Fruit fly (Drosophila melanogaster): ENCODE data around the gene CG15743.

CG15743 gene

DNA sequence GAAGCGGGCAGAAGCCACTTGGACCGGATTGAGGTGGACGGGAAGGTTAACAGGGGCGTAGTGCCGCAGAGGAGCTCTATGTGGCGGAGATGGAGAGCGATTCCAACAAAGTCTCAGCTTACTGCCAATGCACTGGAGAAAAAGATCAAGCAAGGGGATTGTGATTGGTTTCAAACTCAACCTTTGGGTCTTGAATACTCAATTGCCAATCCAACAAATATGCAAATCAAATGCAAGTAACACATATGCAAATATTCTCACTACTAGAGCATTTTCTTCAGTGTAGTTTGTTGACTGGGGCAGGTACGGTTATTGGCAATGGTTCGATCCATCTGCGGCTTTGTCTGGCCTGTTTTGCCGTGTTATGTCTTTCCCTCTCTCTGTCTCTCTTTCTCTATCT, 34.2 kb upstream of the CG15743 start (continued):
- no peak for TF ChIP-seq sna (GFP tag; IDR thresholded peaks at IDR 0.05; ENCODE audit: partially characterized antibody)
- TF ChIP-seq CG12155 (GFP tag; optimal IDR thresholded peaks at IDR 0.05), result peak; percentile 72
- peak; percentile 2 for TF ChIP-seq tup (GFP tag; optimal IDR thresholded peaks at IDR 0.05)
- TF ChIP-seq H2.0 (GFP tag; IDR thresholded peaks at IDR 0.05), result peak; percentile 67; the same call in 1 of the 2 replicates
- peak; percentile 68; the same call in 1 of the 3 replicates for TF ChIP-seq sr (GFP tag; IDR thresholded peaks at IDR 0.05)
- TF ChIP-seq crp (GFP tag; optimal IDR thresholded peaks at IDR 0.05), result peak in 1 of 2 experiments; percentile 14
- peak; percentile 76 for TF ChIP-seq fd96Cb (tag; optimal IDR thresholded peaks at IDR 0.05)
- peak; percentile 50 for TF ChIP-seq gsb (GFP tag; IDR thresholded peaks at IDR 0.05)
- TF ChIP-seq CG17385 (GFP tag; optimal IDR thresholded peaks at IDR 0.05), result peak; percentile 58
- TF ChIP-seq Lhr (GFP tag; optimal IDR thresholded peaks at IDR 0.05), result no peak
- TF ChIP-seq az2 (GFP tag; optimal IDR thresholded peaks at IDR 0.05), result peak; percentile 75
- peak; percentile 59 for TF ChIP-seq Dek (tag; optimal IDR thresholded peaks at IDR 0.05)
- TF ChIP-seq Atf3 (GFP tag; optimal IDR thresholded peaks at IDR 0.05), result peak; percentile 63
- no peak for TF ChIP-seq trem (tag; optimal IDR thresholded peaks at IDR 0.05)
- no peak for TF ChIP-seq CG14860 (GFP tag; IDR thresholded peaks at IDR 0.05; ENCODE audit: partially characterized antibody)
- peak; percentile 51 for TF ChIP-seq dm (GFP tag; optimal IDR thresholded peaks at IDR 0.05)
- peak; percentile 70; the same call in 1 of the 2 replicates for TF ChIP-seq CG5953 (GFP tag; IDR thresholded peaks at IDR 0.05)
- peak; percentile 75 for TF ChIP-seq chif (GFP tag; optimal IDR thresholded peaks at IDR 0.05)
- peak; percentile 50 for TF ChIP-seq NC2β (GFP tag; optimal IDR thresholded peaks at IDR 0.05)
- TF ChIP-seq CG9932 (GFP tag; IDR thresholded peaks at IDR 0.05), result peak; percentile 70
- TF ChIP-seq pb (GFP tag; optimal IDR thresholded peaks at IDR 0.05), result peak; percentile 82
- TF ChIP-seq Sox100B (GFP tag; optimal IDR thresholded peaks at IDR 0.05), result peak; percentile 43
- no peak for TF ChIP-seq Adf1 (GFP tag; IDR thresholded peaks at IDR 0.05)
- peak; percentile 83 for TF ChIP-seq slbo (GFP tag; IDR thresholded peaks at IDR 0.05)
- peak; percentile 59 for TF ChIP-seq Hr3 (GFP tag; optimal IDR thresholded peaks at IDR 0.05)
- no peak for TF ChIP-seq CG34376 (GFP tag; optimal IDR thresholded peaks at IDR 0.05)
- TF ChIP-seq CG11456 (GFP tag; IDR thresholded peaks at IDR 0.05), result peak; percentile 79; the same call in 2 of the 3 replicates
- peak; percentile 29 for TF ChIP-seq CG17186 (GFP tag; optimal IDR thresholded peaks at IDR 0.05)
- peak; percentile 73; the same call in 1 of the 2 replicates for TF ChIP-seq sob (GFP tag; IDR thresholded peaks at IDR 0.05)
- TF ChIP-seq klu (GFP tag; IDR thresholded peaks at IDR 0.05), result 0 out of 2 replicates have a peak, but pooled peaks have one; percentile 45
- peak; percentile 80 for TF ChIP-seq schlank (tag; optimal IDR thresholded peaks at IDR 0.05)
- TF ChIP-seq ewg (GFP tag; optimal IDR thresholded peaks at IDR 0.05), result peak; percentile 69
- peak; percentile 6 for TF ChIP-seq Vsx1 (GFP tag; optimal IDR thresholded peaks at IDR 0.05)
- TF ChIP-seq gem (tag; optimal IDR thresholded peaks at IDR 0.05), result peak; percentile 83
- peak; percentile 77 for TF ChIP-seq Usf (GFP tag; optimal IDR thresholded peaks at IDR 0.05)
- peak; percentile 46; the same call in 1 of the 3 replicates for TF ChIP-seq CG2889 (GFP tag; IDR thresholded peaks at IDR 0.05)
- peak; percentile 30 for TF ChIP-seq NC2α (GFP tag; optimal IDR thresholded peaks at IDR 0.05)
- TF ChIP-seq mirr (GFP tag; optimal IDR thresholded peaks at IDR 0.05), result no peak
- peak; percentile 47 for TF ChIP-seq NFAT (GFP tag; IDR thresholded peaks at IDR 0.05)
- peak; percentile 58 for TF ChIP-seq D19A (tag; optimal IDR thresholded peaks at IDR 0.05)
- peak; percentile 14 for TF ChIP-seq sima (GFP tag; optimal IDR thresholded peaks at IDR 0.05)
- no peak for TF ChIP-seq vnd (GFP tag; IDR thresholded peaks at IDR 0.05; ENCODE audit: partially characterized antibody)
- TF ChIP-seq Mad (GFP tag; optimal IDR thresholded peaks at IDR 0.05), result peak; percentile 24
- no peak for TF ChIP-seq mld (GFP tag; IDR thresholded peaks at IDR 0.05; ENCODE audit: partially characterized antibody)
- TF ChIP-seq sens (GFP tag), result peak; percentile 93
- peak; percentile 73 for TF ChIP-seq esg (GFP tag; conservative IDR thresholded peaks at IDR 0.05)
- no peak for TF ChIP-seq ham (GFP tag; IDR thresholded peaks at IDR 0.05)
- TF ChIP-seq CoRest (tag; optimal IDR thresholded peaks at IDR 0.05), result peak; percentile 66
- TF ChIP-seq tx (GFP tag; optimal IDR thresholded peaks at IDR 0.05), result peak; percentile 73
- no peak for TF ChIP-seq gfzf (GFP tag; optimal IDR thresholded peaks at IDR 0.05)
- no peak for TF ChIP-seq CG8478 (optimal IDR thresholded peaks at IDR 0.05)

All from whole organism, embryonic.